Fruit fly (Drosophila melanogaster) Kc167 (cell line): Measurements from ENCODE around the gene CG32187.

Experiments
- Myc ChIP-seq: fragments of >200 bp; optimal IDR thresholded peaks from 2 replicates; lab custom pipeline; 2017; ENCODE audit warnings: missing external identifiers
- Sin3A ChIP-seq: fragments of >200 bp; optimal IDR thresholded peaks from 2 replicates; lab custom pipeline; 2018; ENCODE audit warnings: missing external identifiers
- h ChIP-seq: fragments of >200 bp; optimal IDR thresholded peaks from 3 replicates; lab custom pipeline; 2018; ENCODE audit warnings: missing external identifiers
- insv ChIP-seq: fragments of >200 bp; optimal IDR thresholded peaks from 3 replicates; lab custom pipeline; 2018; ENCODE audit warnings: missing external identifiers
- psq ChIP-seq: fragments of >200 bp; optimal IDR thresholded peaks from 2 replicates; lab custom pipeline; 2017; ENCODE audit warnings: missing external identifiers
- ttk ChIP-seq: sonication (Bioruptor generic); optimal IDR thresholded peaks from 2 replicates; lab custom pipeline; 2017; ENCODE audit warnings: missing external identifiers

CG32187 gene

DNA sequence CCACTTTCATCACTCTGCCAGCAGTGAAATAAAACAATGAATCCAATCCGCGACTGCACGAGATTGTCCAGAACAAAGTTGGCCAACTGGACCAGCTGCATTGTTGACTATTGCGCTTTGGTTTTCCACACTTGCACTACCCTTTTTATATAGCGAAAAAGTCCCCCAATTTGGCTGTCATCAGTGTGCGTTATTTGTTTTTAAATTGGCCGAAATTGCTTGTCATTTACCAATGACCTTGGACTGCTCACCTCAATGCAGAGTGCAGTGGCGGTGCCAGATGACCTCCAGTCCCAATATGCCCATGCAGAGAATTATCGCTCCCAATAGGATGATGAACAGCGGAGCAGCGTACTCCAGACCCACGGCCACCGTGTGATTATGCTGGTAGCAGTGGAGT lies 11.7 kb upstream of the CG32187 start, which contains the start of gene Ir75a:
Gene Ir75a, minus strand, starts transcription at position 101 of the 400 bp plus-strand sequence.
- no peak for TF ChIP-seq Myc (lab: Kevin White, UChicago)
- no peak for TF ChIP-seq psq (lab: Kevin White, UChicago)
- no peak for TF ChIP-seq Sin3A (lab: Kevin White, UChicago)
- no peak for TF ChIP-seq insv
- no peak for TF ChIP-seq h (lab: Kevin White, UChicago)

DNA sequence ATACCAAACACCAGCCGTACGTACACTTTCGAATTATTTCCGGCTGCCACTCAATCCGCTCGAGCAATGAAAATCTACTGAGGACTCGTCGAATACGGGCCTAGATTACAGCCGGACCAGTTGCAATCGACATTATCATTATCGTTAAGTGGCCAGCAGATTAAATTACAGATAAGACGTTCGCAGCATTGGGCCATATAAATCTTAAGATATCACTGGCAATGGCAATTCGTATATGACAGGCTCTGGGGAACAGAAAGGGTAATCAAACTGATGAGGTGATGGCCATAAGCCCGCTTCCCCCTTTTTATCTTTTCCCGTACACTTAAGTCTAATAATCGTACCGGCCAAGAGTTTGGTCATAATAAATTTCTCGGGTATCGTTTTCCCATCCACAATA lies 7.9 kb upstream of the CG32187 start, which contains the start of gene Cln3:
Gene Cln3, minus strand, starts transcription at position 84 of the 400 bp plus-strand sequence.
- TF ChIP-seq Sin3A (lab: Kevin White, UChicago) (no peak), Myc (lab: Kevin White, UChicago) (no peak), psq (lab: Kevin White, UChicago) (no peak), insv (no peak), ttk (lab: Kevin White, UChicago) (no peak), h (lab: Kevin White, UChicago) (no peak)

DNA sequence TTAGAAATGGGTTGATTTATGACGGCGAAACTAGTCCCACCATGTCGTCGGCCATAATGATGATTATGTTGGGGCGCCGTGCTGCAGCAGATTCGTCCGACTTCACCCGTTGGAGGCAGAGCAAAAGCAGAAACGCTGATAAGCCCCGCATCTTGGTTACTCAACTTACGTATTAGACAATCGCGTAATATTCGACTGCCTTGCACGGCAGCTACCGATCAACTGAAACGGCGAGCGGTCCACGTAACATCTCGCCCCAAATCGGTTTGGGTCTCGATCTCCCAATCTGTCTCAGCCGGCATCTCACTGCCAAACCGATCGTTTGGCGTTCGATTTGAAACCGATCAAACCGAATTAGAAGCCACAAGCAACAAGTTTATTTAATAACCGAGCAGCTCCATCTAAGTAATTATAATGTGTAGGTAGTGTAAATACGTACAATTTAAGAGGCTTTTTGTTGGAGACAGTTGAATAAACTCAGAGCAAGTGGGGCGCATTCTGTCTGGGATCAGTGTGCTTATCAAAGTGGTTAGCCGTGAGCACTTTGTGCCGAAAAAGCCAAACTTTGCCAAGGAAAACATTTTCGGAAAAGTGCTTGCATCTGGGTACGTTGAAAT lies 2.5 kb upstream of the CG32187 start, which contains the start of gene CG32191:
Gene CG32191, minus strand, starts transcription at position 550 of the 617 bp plus-strand sequence.
- no peak for TF ChIP-seq psq (lab: Kevin White, UChicago)
- TF ChIP-seq Myc (lab: Kevin White, UChicago), result no peak
- no peak for TF ChIP-seq insv
- no peak for TF ChIP-seq h (lab: Kevin White, UChicago)
- no peak for TF ChIP-seq ttk (lab: Kevin White, UChicago)
- no peak for TF ChIP-seq Sin3A (lab: Kevin White, UChicago)

DNA sequence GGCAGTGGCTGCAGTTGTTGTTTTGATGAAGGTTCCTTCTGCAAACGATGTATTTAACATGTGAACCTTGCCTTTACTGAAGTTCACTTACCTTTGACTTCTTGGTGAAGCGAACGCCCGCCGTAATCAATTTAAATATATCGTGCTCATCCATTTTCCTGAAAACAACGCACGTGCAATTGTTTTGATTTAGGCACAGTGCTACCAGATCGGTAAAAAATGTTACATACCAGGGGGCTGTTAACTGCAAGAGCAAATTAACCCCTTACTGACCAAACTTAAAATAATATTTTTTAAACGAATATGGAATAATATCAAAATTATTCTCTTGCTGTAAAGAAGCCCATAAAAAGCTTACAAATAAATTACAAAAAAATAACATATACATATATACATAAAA lies 1.7 kb downstream of the CG32187 start, which contains the start of gene ais:
Gene ais, minus strand, starts transcription at position 205 of the 400 bp plus-strand sequence.
- TF ChIP-seq psq (lab: Kevin White, UChicago) (no peak), ttk (lab: Kevin White, UChicago) (no peak), h (lab: Kevin White, UChicago) (no peak), Sin3A (lab: Kevin White, UChicago) (no peak), insv (no peak), Myc (lab: Kevin White, UChicago) (no peak)

DNA sequence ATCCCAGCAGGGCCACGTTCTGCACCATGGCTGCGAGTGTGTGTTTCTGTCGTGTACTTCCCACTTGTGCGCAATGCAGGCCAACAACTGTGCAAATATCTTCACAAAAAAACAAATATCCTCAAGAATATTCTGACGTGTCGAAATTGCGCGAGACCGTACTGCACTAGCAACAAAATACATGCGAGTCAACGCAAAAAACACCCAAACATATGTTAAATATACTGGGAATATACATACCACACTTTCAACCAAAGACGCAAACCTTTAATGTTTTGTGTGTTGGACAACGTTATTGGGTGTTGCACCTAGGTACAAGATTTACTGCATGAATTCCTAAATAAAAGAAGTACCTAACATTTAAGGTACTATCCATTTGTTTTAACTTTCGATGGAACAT lies 4.1 kb downstream of the CG32187 start, which contains the start of gene NUCB1:
Gene NUCB1, minus strand, starts transcription at position 173 of the 400 bp plus-strand sequence.
- no peak for TF ChIP-seq Sin3A (lab: Kevin White, UChicago)
- TF ChIP-seq psq (lab: Kevin White, UChicago), result no peak
- no peak for TF ChIP-seq Myc (lab: Kevin White, UChicago)
- no peak for TF ChIP-seq insv
- TF ChIP-seq ttk (lab: Kevin White, UChicago), result no peak
- no peak for TF ChIP-seq h (lab: Kevin White, UChicago)

DNA sequence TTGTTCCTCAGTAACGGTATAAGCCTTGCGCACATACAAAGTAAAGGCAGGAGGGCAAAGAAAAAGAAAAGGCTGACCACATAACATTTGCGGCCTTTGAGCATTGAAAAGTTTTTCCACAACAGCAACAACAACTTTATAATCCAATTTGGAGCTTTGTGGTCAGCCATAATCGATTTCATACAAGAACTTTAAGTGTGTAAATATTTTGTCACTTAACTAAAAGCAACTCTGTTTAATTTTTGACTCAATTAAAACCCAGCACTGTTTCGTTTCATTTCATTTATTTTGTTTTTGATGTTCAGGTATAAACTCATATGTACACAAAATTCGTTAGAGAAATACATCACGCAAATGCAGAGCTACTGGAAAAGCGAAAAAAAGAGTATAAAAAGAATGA lies 8.7 kb downstream of the CG32187 start, which contains the start of gene CG42816:
Gene CG42816, minus strand, starts transcription at position 101 of the 400 bp plus-strand sequence.
- TF ChIP-seq insv (no peak), h (lab: Kevin White, UChicago) (no peak), Sin3A (lab: Kevin White, UChicago) (no peak), psq (lab: Kevin White, UChicago) (no peak), ttk (lab: Kevin White, UChicago) (no peak), Myc (lab: Kevin White, UChicago) (no peak)

DNA sequence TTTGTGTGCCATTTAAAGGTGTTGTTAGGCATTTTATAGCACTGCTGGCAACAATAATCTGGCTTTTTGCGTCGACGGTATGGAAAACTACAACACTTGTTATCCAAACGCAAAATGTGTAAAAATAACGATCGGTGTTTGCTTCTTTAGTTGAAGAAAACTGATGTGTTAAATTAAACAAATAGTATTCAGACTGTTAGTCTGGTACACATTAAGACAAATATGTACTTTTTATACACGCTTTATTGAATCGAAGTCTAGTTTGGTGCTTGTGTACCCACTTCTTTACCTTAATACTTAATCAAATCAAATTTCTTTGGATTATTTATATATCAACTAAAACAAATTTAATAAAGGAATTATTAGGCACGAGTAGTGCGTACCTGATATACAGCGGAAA lies 14.7 kb downstream of the CG32187 start:
- TF ChIP-seq psq (lab: Kevin White, UChicago) (no peak), Myc (lab: Kevin White, UChicago) (no peak), h (lab: Kevin White, UChicago) (no peak), ttk (lab: Kevin White, UChicago) (no peak)

DNA sequence AAGACGTTTGTCGTGTGGAACGTTAAGA lies 14.9 kb downstream of the CG32187 start, which contains the start of gene CG42815:
Gene CG42815, minus strand, starts transcription at position 20 of the 28 bp plus-strand sequence.
- TF ChIP-seq psq (lab: Kevin White, UChicago) (no peak), Myc (lab: Kevin White, UChicago) (no peak), insv (no peak), Sin3A (lab: Kevin White, UChicago) (no peak), h (lab: Kevin White, UChicago) (no peak)

DNA sequence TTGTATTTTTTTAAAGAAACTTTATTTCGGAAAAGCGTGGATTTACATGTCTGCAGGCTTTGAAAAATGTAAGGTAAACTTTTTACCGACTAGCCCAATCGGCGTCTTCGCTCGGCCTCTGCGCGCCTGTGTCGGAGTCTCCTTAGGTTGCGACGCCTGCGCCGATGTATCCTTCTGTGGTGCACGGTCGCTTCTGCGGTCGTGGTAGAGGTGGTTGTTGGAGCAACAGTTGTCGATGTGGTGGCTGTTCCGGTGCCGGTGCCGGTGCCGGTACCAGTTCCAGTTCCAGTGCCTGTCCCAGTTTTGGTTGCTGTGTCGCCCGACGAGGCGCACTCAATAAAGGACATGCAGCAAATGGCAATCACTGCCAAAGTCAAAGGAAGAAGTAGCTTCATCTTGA lies 15.1 kb downstream of the CG32187 start:
- no peak for TF ChIP-seq Sin3A (lab: Kevin White, UChicago)
- no peak for TF ChIP-seq psq (lab: Kevin White, UChicago)
- no peak for TF ChIP-seq ttk (lab: Kevin White, UChicago)
- no peak for TF ChIP-seq h (lab: Kevin White, UChicago)
- TF ChIP-seq Myc (lab: Kevin White, UChicago), result no peak
- TF ChIP-seq insv, result no peak

DNA sequence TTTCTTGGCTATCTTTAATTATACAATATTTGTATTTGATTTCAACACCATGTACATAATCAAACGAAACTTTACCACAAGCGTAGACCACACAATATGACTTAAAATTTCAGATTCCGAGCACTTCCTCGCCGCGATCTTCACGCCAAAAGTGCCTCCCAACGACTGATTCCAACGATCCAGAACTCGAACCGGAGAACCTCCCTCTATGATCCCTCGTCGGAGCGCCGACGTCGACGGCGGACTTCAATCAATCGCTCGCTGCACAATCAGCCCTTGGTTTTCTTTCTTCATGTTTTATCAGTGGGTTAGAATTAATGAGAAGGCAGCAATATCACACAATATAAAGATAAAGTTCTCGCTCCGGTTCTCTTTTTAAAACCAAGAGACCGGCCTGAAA lies 42.2 kb downstream of the CG32187 start, which contains the start of the genes Adgf-A and Adgf-A2:
Gene Adgf-A, minus strand, starts transcription at position 172 of the 400 bp plus-strand sequence.
Gene Adgf-A2, minus strand, starts transcription at position 172 of the 400 bp plus-strand sequence.
- no peak for TF ChIP-seq Myc (lab: Kevin White, UChicago)
- no peak for TF ChIP-seq ttk (lab: Kevin White, UChicago)
- no peak for TF ChIP-seq psq (lab: Kevin White, UChicago)
- TF ChIP-seq Sin3A (lab: Kevin White, UChicago), result no peak
- no peak for TF ChIP-seq h (lab: Kevin White, UChicago)
- TF ChIP-seq insv, result no peak

DNA sequence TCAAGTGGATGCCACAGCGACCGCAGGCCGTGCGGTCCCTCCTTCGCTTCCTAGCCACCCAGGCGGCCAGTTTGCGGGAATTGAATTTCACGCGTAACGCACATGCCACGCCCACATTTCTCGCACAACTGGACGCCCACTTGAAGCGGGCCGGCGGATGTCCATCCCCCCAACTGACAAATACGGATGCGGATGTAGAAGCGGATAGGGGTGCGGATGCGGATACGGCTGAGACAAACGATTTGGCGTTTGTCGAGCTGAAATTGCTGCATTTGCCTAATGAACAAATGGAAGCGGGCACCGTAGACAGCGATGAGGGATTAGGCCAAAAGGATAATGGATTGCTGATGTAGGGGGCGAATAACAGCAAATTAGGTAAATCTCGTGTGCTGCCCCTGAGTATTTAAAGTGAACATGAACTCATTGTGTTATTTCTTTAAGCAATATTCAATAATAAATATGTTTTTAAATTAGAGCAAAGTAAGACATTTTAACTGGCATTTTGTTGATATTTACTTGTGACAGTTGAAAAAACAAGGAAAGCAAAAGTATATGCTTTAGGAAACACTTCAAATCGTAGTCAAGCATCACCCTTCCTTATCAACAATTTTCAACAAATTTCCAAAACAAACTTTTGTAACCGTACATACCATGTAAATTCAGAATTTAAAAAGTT lies 47.0 kb downstream of the CG32187 start, which contains the start of gene CG32181:
Gene CG32181, plus strand, starts transcription at position 626 of the 676 bp plus-strand sequence.
- no peak for TF ChIP-seq Sin3A (lab: Kevin White, UChicago)

DNA sequence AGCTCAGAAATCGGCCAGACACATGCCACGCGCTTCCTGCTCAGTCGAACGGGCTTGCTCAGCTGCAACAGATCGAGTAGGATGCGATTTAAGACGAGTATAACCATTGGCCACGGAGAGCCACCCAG lies 48.2 kb downstream of the CG32187 start, which contains the start of gene CG32182:
Gene CG32182, plus strand, starts transcription at position 29 of the 128 bp plus-strand sequence.
- TF ChIP-seq Myc (lab: Kevin White, UChicago), result no peak
- TF ChIP-seq insv, result no peak
